Worm (Caenorhabditis elegans): ENCODE data around the gene spp-13.

DNA sequence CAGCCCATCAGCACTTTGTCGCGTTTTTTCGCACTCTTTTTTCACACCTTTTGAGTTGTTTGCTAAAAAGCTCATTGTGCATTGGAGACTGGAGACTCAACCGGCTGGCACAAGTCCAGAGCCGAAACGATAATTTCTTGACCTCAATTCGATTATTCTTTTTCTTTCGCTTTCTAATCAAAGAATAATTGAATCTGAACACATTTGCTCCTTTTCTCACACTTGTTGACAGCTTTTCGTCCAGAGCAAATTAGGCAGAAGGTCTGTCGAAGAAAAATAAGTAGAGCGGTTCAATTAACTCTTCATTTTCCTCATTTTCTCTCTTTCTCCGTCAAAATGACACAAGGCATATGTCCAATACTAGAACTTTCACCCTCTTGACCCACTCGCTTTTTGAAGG lies 26.6 kb upstream of the spp-13 start:
- TF ChIP-seq him-1 (tag; optimal IDR thresholded peaks at IDR 0.05), result no peak
- no peak for TF ChIP-seq dao-5 (tag; optimal IDR thresholded peaks at IDR 0.05)
- no peak for TF ChIP-seq W03F9.2 (tag; optimal IDR thresholded peaks at IDR 0.05)
